Worm (Caenorhabditis elegans) whole organism, young adult: ENCODE data around the gene ZK418.5.

ENCODE experiments used
- ZK185.1 ChIP-seq: sonication (generic microtip); optimal IDR thresholded peaks from 2 replicates; lab custom pipeline; 2016; ENCODE audit warnings: mild to moderate bottlenecking, missing genetic modification characterization, missing compliant biosample characterization; ENCODE audit not compliant: poor library complexity, severe bottlenecking
- madf-8 ChIP-seq: fragments of 200-800 bp; sonication (Bioruptor generic); conservative IDR thresholded peaks from 2 replicates; pipeline ENCODE4 v1.3.6; 2022; ENCODE audit warnings: missing genetic modification reagents, missing genetic modification characterization, missing compliant biosample characterization
- pha-4 ChIP-seq: fragments of 150-350 bp; sonication (generic microtip); optimal IDR thresholded peaks from 2 replicates; lab custom pipeline; 2014; ENCODE audit warnings: missing biosample characterization, missing genetic modification reagents, missing genetic modification characterization
- rpc-1 ChIP-seq, 2 experiments: fragments of 150-350 bp in 1 of 2; sonication (generic microtip) in 1 of 2; optimal IDR thresholded peaks; 2 replicates each; lab custom pipeline; 2014 to 2018; ENCODE audit warnings: missing biosample characterization in 1 of 2, missing genetic modification characterization in 1 of 2, missing genetic modification reagents in 1 of 2, missing genotype in 1 of 2
- snpc-4 ChIP-seq, 5 experiments: fragments of 150-350 bp in 1 of 5; sonication (generic microtip) in 4 of 5; optimal IDR thresholded peaks; 2 replicates each; lab custom pipeline; 2014 to 2018; ENCODE audit warnings: missing genetic modification characterization in 5 of 5, missing biosample characterization in 3 of 5, antibody characterized with exemption in 2 of 5, mild to moderate bottlenecking in 2 of 5, missing compliant biosample characterization in 2 of 5, missing genotype in 2 of 5, moderate library complexity in 2 of 5, missing genetic modification reagents in 1 of 5

DNA sequence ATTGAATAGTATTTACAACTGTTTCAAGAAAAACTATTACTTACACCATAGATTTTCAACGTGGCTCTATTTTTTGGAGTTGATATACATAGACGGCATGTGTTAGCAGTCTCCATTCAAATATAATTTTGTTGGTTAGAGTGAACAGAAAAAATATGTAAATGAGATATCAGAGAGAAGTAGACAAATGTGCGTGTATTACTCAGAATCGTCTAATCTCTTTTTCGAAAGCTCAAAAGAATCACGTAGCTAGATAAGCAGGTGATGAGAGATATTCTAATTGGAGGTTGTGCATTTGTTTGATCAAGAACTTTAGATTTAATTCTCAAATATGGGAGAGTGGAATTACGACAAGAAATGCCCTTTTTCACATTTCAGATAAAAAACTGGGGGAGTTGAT is 16.9 kb upstream of the ZK418.5 start, which contains the start of gene ZK418.10:
- no peak for TF ChIP-seq ZK185.1 (tag; lab: Kevin White, UChicago)
- no peak for TF ChIP-seq madf-8 (GFP tag; lab: Robert Waterston, UW)
- no peak for TF ChIP-seq rpc-1 (optimal IDR thresholded peaks at IDR 0.05; lab: Kevin White, UChicago)
- TF ChIP-seq rpc-1 (tag; optimal IDR thresholded peaks at IDR 0.05; lab: Kevin White, UChicago): no peak
- no peak for TF ChIP-seq snpc-4 (GFP tag; optimal IDR thresholded peaks at IDR 0.05; lab: Kevin White, UChicago)
- TF ChIP-seq snpc-4 (tag; optimal IDR thresholded peaks at IDR 0.05; lab: Kevin White, UChicago): no peak
- no peak for TF ChIP-seq pha-4 (tag; lab: Kevin White, UChicago)
